Worm (Caenorhabditis elegans) whole organism, L3 larva: Measurements from ENCODE around the gene acc-3.

Source experiments
- aly-2 ChIP-seq: fragments of 150-350 bp; optimal IDR thresholded peaks from 2 replicates; lab custom pipeline; 2014; ENCODE audit warnings: missing biosample characterization, missing genetic modification characterization
- ceh-28 ChIP-seq: fragments of 150-350 bp; optimal IDR thresholded peaks from 2 replicates; lab custom pipeline; 2014; ENCODE audit warnings: missing biosample characterization, missing genetic modification reagents, missing genetic modification characterization
- ceh-82 ChIP-seq: fragments of 150-350 bp; optimal IDR thresholded peaks from 2 replicates; lab custom pipeline; 2014; ENCODE audit warnings: missing biosample characterization, missing genetic modification characterization
- ceh-9 ChIP-seq: sonication (generic microtip); optimal IDR thresholded peaks from 2 replicates; lab custom pipeline; 2018; ENCODE audit warnings: missing biosample characterization, missing genetic modification characterization
- egl-5 ChIP-seq: fragments of 150-350 bp; optimal IDR thresholded peaks from 2 replicates; lab custom pipeline; 2017; ENCODE audit warnings: missing biosample characterization, missing genetic modification reagents, missing genetic modification characterization, inconsistent platforms
- elt-1 ChIP-seq: fragments of 150-350 bp; optimal IDR thresholded peaks from 2 replicates; lab custom pipeline; 2014; ENCODE audit warnings: missing biosample characterization, missing genetic modification characterization
- elt-2 ChIP-seq: sonication (generic microtip); optimal IDR thresholded peaks from 2 replicates; lab custom pipeline; 2016; ENCODE audit warnings: missing genetic modification reagents, mild to moderate bottlenecking, missing genetic modification characterization, missing compliant biosample characterization
- elt-3 ChIP-seq, 3 experiments: fragments of 150-350 bp in 1 of 3; sonication (generic microtip) in 2 of 3; optimal IDR thresholded peaks; 2 replicates in 2 of 3; 4 replicates in 1 of 3; lab custom pipeline; 2014 to 2017; ENCODE audit warnings: missing biosample characterization in 3 of 3, missing genetic modification characterization in 3 of 3
- fkh-10 ChIP-seq: sonication (generic microtip); optimal IDR thresholded peaks from 2 replicates; lab custom pipeline; 2017; ENCODE audit warnings: missing biosample characterization, missing genetic modification reagents, missing genetic modification characterization
- fkh-2 ChIP-seq: fragments of 150-350 bp; optimal IDR thresholded peaks from 2 replicates; lab custom pipeline; 2014; ENCODE audit warnings: missing biosample characterization, missing genetic modification reagents, missing genetic modification characterization
- fos-1 ChIP-seq: fragments of 150-350 bp; optimal IDR thresholded peaks from 2 replicates; lab custom pipeline; 2014; ENCODE audit warnings: missing biosample characterization, missing genetic modification characterization
- hmg-11 ChIP-seq: sonication (generic microtip); optimal IDR thresholded peaks from 2 replicates; lab custom pipeline; 2016; ENCODE audit warnings: missing genetic modification characterization, missing compliant biosample characterization
- jun-1 ChIP-seq: fragments of 150-350 bp; optimal IDR thresholded peaks from 2 replicates; lab custom pipeline; 2014; ENCODE audit warnings: missing biosample characterization, missing genetic modification reagents, missing genetic modification characterization
- lin-15B ChIP-seq: fragments of 150-350 bp; optimal IDR thresholded peaks from 2 replicates; lab custom pipeline; 2014; ENCODE audit warnings: missing biosample characterization, missing genetic modification characterization
- lin-39 ChIP-seq: fragments of 150-350 bp; optimal IDR thresholded peaks from 2 replicates; lab custom pipeline; 2018; ENCODE audit warnings: missing biosample characterization, missing genetic modification reagents, missing genetic modification characterization
- mdl-1 ChIP-seq: fragments of 150-350 bp; optimal IDR thresholded peaks from 2 replicates; lab custom pipeline; 2014; ENCODE audit warnings: missing biosample characterization, missing genetic modification characterization
- mml-1 ChIP-seq: fragments of 150-350 bp; sonication (generic microtip); optimal IDR thresholded peaks from 3 replicates; lab custom pipeline; 2014; ENCODE audit warnings: missing biosample characterization, missing genetic modification characterization
- nfya-1 ChIP-seq: sonication (generic microtip); optimal IDR thresholded peaks from 2 replicates; lab custom pipeline; 2017; ENCODE audit warnings: missing genetic modification characterization, mild to moderate bottlenecking, missing compliant biosample characterization, antibody characterized with exemption, moderate library complexity; ENCODE audit not compliant: insufficient read depth
- nhr-11 ChIP-seq: fragments of 150-350 bp; optimal IDR thresholded peaks from 2 replicates; lab custom pipeline; 2014; ENCODE audit warnings: missing biosample characterization, missing genetic modification characterization
- nhr-23 ChIP-seq: fragments of 150-350 bp; optimal IDR thresholded peaks from 2 replicates; lab custom pipeline; 2014; ENCODE audit warnings: missing biosample characterization, missing genetic modification reagents, missing genetic modification characterization
- nhr-237 ChIP-seq: fragments of 150-350 bp; optimal IDR thresholded peaks from 2 replicates; lab custom pipeline; 2014; ENCODE audit warnings: missing biosample characterization, missing genetic modification characterization
- nhr-25 ChIP-seq: sonication (generic microtip); optimal IDR thresholded peaks from 2 replicates; lab custom pipeline; 2017; ENCODE audit warnings: missing biosample characterization, missing genetic modification characterization
- nhr-76 ChIP-seq: fragments of 150-350 bp; sonication (generic microtip); optimal IDR thresholded peaks from 5 replicates; lab custom pipeline; 2014; ENCODE audit warnings: missing biosample characterization, missing genetic modification characterization
- nhr-77 ChIP-seq: fragments of 150-350 bp; optimal IDR thresholded peaks from 2 replicates; lab custom pipeline; 2014; ENCODE audit warnings: missing biosample characterization, missing genetic modification characterization
- pha-4 ChIP-seq: fragments of 150-350 bp; optimal IDR thresholded peaks from 2 replicates; lab custom pipeline; 2014; ENCODE audit warnings: missing biosample characterization, missing genetic modification reagents, missing genetic modification characterization
- pqm-1 ChIP-seq: fragments of 150-350 bp; optimal IDR thresholded peaks from 2 replicates; lab custom pipeline; 2017; ENCODE audit warnings: missing biosample characterization, missing genetic modification characterization, inconsistent platforms
- sea-2 ChIP-seq: fragments of 150-350 bp; sonication (generic microtip); optimal IDR thresholded peaks from 4 replicates; lab custom pipeline; 2014; ENCODE audit warnings: missing biosample characterization, missing genetic modification reagents, missing genetic modification characterization
- snpc-4 ChIP-seq: fragments of 150-350 bp; optimal IDR thresholded peaks from 2 replicates; lab custom pipeline; 2014; ENCODE audit warnings: missing biosample characterization, missing genetic modification characterization
- unc-39 ChIP-seq: sonication (generic microtip); optimal IDR thresholded peaks from 4 replicates; lab custom pipeline; 2017; ENCODE audit warnings: missing biosample characterization, missing genetic modification characterization
- unc-62 ChIP-seq: fragments of 150-350 bp; sonication (generic microtip); optimal IDR thresholded peaks from 4 replicates; lab custom pipeline; 2014; ENCODE audit warnings: missing biosample characterization, missing genetic modification reagents, missing genetic modification characterization
- zag-1 ChIP-seq: fragments of 150-350 bp; optimal IDR thresholded peaks from 2 replicates; lab custom pipeline; 2014; ENCODE audit warnings: missing biosample characterization, missing genetic modification characterization
- ztf-11 ChIP-seq: fragments of 150-350 bp; optimal IDR thresholded peaks from 2 replicates; lab custom pipeline; 2014; ENCODE audit warnings: missing biosample characterization, missing genetic modification characterization

Gene acc-3

DNA sequence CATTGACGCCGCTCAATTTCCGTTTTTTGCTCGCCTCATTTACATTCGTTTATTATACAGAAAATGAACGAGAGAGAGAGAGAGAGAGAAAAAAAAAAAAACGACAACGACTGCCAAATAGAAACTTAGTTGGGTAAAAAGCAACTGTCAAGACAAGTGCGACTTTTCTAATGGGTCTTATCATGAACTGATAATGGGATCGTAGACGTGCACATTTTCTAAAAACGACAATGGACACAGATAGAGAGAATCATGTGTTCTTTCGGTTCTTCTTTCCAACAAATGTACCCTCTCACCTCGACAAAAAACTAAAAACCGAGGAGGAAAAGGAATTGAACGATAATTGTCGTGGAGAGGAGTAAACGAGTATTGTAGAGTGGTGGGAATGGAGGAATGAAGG, 27.2 kb downstream of the acc-3 start:
- TF ChIP-seq elt-2 (peak; percentile 95), pha-4 (peak; percentile 21), fos-1 (tag; lab: Kevin White, UChicago) (no peak), pqm-1 (tag; lab: Kevin White, UChicago) (peak; percentile 3), nhr-23 (no peak)

DNA sequence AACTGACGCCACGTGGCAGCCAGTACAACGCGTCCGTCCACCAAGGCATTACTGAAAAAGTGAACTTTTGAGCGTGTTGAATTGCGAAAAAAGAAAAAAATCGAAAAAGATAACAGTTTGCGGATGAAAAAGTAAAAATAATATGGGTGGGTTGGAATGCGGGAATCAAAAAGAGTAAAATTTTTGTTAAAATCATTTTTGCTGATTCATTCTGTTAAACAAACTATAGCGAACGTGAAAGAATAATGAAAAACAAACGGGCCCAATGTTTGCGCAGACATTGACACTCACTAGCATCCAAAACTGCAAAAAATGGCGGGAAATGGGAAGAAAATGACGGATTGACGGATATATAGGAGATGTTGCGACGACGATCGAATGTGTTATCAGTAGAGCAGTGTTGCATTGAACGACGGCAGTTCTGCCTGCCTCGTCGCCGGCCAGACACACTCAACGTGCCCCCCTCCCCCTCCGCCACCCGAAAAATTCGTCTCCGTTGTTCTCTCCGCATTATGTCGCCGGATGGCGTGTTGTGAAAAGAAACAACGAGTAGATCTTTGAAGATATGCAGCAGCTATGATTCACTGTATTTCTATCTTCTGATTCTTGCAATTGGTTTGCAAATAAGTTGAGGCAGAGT, 27.8 kb downstream of the acc-3 start, which contains the start of gene hyl-2:
hyl-2 (minus strand) TSS at position 51 of the 640 bp plus-strand sequence.
- TF ChIP-seq snpc-4 (peak; percentile 27), nhr-25 (tag; lab: Kevin White, UChicago) (peak; percentile 45), lin-15B (tag; lab: Kevin White, UChicago) (peak; percentile 71), unc-62 (GFP tag; lab: Kevin White, UChicago) (no peak), nhr-23 (peak; percentile 59), unc-39 (tag; lab: Kevin White, UChicago) (no peak), ceh-82 (tag; lab: Kevin White, UChicago) (no peak), hmg-11 (tag; lab: Kevin White, UChicago) (peak; percentile 65), lin-39 (tag; lab: Kevin White, UChicago) (peak; percentile 84), nhr-77 (tag; lab: Kevin White, UChicago) (no peak), mdl-1 (tag; lab: Kevin White, UChicago) (no peak), jun-1 (no peak), sea-2 (GFP tag; lab: Kevin White, UChicago) (no peak), egl-5 (tag; lab: Kevin White, UChicago) (peak; percentile 39), nfya-1 (tag; lab: Kevin White, UChicago) (peak; percentile 70), ceh-9 (tag; lab: Kevin White, UChicago) (no peak), nhr-237 (tag; lab: Kevin White, UChicago) (no peak), nhr-76 (no peak)

DNA sequence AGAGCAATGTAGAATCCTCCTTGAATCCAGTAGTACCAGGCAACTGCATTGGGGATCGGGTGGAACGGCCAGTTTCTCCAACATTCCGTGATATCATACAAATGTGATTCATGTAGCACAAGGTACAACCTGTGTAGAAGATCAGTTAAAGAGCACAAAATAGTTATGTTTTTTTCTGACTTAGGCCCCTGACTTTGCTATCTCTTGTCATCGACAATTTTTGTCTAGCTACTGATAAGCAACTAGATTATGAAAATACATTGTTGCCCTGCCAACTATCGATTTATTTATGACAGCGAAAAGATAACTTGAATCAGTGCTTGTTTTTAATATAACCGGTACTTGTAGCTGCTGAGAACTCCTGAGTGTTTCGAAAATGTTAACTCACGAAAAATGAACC, 29.0 kb downstream of the acc-3 start:
- TF ChIP-seq ceh-28 (peak; percentile 50), pha-4 (no peak), fos-1 (tag; lab: Kevin White, UChicago) (no peak), elt-2 (peak; percentile 87), pqm-1 (tag; lab: Kevin White, UChicago) (peak; percentile 89)

DNA sequence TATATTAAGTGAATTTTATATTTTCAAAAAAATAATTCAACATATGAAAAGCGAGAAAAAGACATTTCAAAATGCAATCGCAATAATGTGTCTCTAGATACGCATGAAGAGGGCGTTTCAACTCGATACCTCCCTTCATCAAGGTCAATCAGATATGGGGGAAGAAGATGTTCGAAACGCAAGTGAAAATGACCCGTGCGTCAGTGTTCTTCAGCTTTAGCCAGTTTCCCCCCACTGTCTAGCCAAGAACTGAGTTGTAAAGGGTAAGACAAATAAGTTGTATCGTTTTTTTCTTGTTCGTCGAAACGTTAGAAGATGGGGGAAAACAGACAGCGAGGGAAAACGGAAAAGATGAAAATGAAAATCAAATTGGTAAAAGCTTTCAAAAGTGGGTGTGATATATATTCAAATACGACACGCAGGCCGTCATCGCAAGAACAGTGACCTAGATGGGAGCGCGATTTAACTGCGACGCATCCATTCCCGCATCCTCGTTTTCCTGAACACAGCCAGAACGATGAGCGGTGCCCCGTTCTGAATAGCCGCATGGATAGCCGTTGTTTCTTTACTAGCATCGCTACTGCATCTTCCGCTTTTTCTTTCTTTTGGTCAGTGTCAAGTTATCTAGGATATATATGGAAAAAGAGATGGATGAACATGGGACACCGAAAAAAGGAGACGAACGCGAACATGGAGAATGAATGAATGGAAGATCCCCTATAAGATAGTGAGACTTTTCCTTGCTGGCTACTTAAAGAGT, 32.5 kb downstream of the acc-3 start:
- no peak for TF ChIP-seq hmg-11 (tag; lab: Kevin White, UChicago)
- TF ChIP-seq aly-2 (tag; lab: Kevin White, UChicago): no peak
- TF ChIP-seq nhr-25 (tag; lab: Kevin White, UChicago): peak; percentile 87
- no peak for TF ChIP-seq zag-1 (tag; lab: Kevin White, UChicago)
- peak; percentile 6 for TF ChIP-seq nhr-23
- no peak for TF ChIP-seq mml-1 (tag; lab: Kevin White, UChicago)
- TF ChIP-seq elt-1: no peak
- no peak for TF ChIP-seq pha-4
- TF ChIP-seq elt-3 (tag; optimal IDR thresholded peaks at IDR 0.05; lab: Kevin White, UChicago): no peak
- no peak for TF ChIP-seq fkh-2 (tag; lab: Kevin White, UChicago)
- no peak for TF ChIP-seq elt-2
- TF ChIP-seq nhr-11 (tag; lab: Kevin White, UChicago): no peak

DNA sequence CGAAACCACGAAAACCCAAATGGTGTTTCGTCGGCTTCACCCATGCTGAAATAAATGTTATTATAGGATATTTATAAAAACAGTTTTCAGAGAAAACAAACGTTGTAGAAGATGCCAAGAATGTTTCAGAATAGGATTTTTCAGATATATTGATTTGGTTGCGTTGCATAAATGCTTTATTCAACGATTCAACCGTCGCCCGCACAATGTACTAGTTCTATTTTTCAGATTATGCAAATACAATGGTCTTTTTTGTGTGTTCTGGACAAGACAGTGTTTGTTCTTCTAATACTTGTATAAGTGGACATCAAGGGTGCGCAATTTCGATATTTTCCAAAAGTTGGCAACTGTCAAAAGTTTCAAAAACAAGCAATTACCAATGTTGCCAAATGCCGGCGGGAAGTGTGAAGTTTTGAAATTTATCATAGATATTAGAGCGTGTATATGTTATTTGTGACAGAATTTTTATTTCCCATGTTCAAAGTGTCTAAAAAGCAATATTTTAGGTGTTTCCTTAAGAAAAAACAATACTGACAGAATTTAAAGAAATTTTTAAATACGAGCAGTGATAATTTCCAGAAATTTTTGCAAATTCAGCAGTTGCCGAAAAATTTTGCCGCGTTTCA, 36.0 kb downstream of the acc-3 start, which contains the start of gene K02G10.5:
K02G10.5 (minus strand) TSS at position 51 of the 626 bp plus-strand sequence.
- no peak for TF ChIP-seq fkh-10
- no peak for TF ChIP-seq elt-2
- no peak for TF ChIP-seq ztf-11 (tag; lab: Kevin White, UChicago)
- no peak for TF ChIP-seq ceh-28
- TF ChIP-seq nhr-11 (tag; lab: Kevin White, UChicago): no peak
- no peak for TF ChIP-seq nhr-77 (tag; lab: Kevin White, UChicago)
- TF ChIP-seq ceh-9 (tag; lab: Kevin White, UChicago): no peak
- no peak for TF ChIP-seq sea-2 (GFP tag; lab: Kevin White, UChicago)
- no peak for TF ChIP-seq pqm-1 (tag; lab: Kevin White, UChicago)
- no peak for TF ChIP-seq nhr-23
- TF ChIP-seq, all 47 proteins: peak for 0
